Fruit fly (Drosophila melanogaster): Measurements from ENCODE around the gene Tlk.

The Tlk gene

dm6 chrX:3811340-3811788 is 91.6 kb downstream of the Tlk start, which contains the start of gene ec:
Gene ec, plus strand, starts transcription at chrX:3811698.
- no peak for TF ChIP-seq CG14655 (GFP tag; optimal IDR thresholded peaks at IDR 0.05)
- no peak for TF ChIP-seq CG34367 (tag; optimal IDR thresholded peaks at IDR 0.05)
- TF ChIP-seq CG4496 (GFP tag; IDR thresholded peaks at IDR 0.05) = 0 out of 3 replicates have a peak, but pooled peaks have one; percentile 31
- TF ChIP-seq CG9948 (tag; optimal IDR thresholded peaks at IDR 0.05) = no peak
- peak; percentile 17; the same call in 1 of the 2 replicates for TF ChIP-seq CG32121 (GFP tag; IDR thresholded peaks at IDR 0.05)
- TF ChIP-seq Snoo (tag; optimal IDR thresholded peaks at IDR 0.05) = no peak
- no peak for TF ChIP-seq rn (GFP tag; IDR thresholded peaks at IDR 0.05)
- no peak for TF ChIP-seq CG10348 (GFP tag; IDR thresholded peaks at IDR 0.05)
- TF ChIP-seq Pif1B (GFP tag; optimal IDR thresholded peaks at IDR 0.05) = peak; percentile 29
- TF ChIP-seq EcR (GFP tag; optimal IDR thresholded peaks at IDR 0.05) = peak; percentile 12
- no peak for TF ChIP-seq D1 (tag; optimal IDR thresholded peaks at IDR 0.05)
- peak; percentile 49; the same call in 1 of the 3 replicates for TF ChIP-seq fd96Ca (GFP tag; IDR thresholded peaks at IDR 0.05)
- TF ChIP-seq CG12605 (GFP tag; IDR thresholded peaks at IDR 0.05) = no peak
- TF ChIP-seq gl (tag; optimal IDR thresholded peaks at IDR 0.05) = no peak
- no peak for TF ChIP-seq Pif1A (GFP tag; optimal IDR thresholded peaks at IDR 0.05)
- TF ChIP-seq CG8159 (tag; optimal IDR thresholded peaks at IDR 0.05) = no peak
- no peak for TF ChIP-seq CG13204 (GFP tag; optimal IDR thresholded peaks at IDR 0.05)
- no peak for TF ChIP-seq CG17806 (tag; optimal IDR thresholded peaks at IDR 0.05)
- TF ChIP-seq Ets98B (GFP tag; IDR thresholded peaks at IDR 0.05) = peak; percentile 36; the same call in 1 of the 2 replicates
- no peak for TF ChIP-seq CG8301 (tag; optimal IDR thresholded peaks at IDR 0.05)
- no peak for TF ChIP-seq CG15710 (tag; optimal IDR thresholded peaks at IDR 0.05)

- TF ChIP-seq CG15710 (tag; optimal IDR thresholded peaks at IDR 0.05) (no peak), Pif1B (GFP tag; optimal IDR thresholded peaks at IDR 0.05) (no peak), fd96Ca (GFP tag; IDR thresholded peaks at IDR 0.05) (no peak), CG4496 (GFP tag; IDR thresholded peaks at IDR 0.05) (no peak), CG9948 (tag; optimal IDR thresholded peaks at IDR 0.05) (no peak), CG8301 (tag; optimal IDR thresholded peaks at IDR 0.05) (no peak), Pif1A (GFP tag; optimal IDR thresholded peaks at IDR 0.05) (no peak), CG8159 (tag; optimal IDR thresholded peaks at IDR 0.05) (no peak), CG32121 (GFP tag; IDR thresholded peaks at IDR 0.05) (no peak), rn (GFP tag; IDR thresholded peaks at IDR 0.05) (no peak), CG17806 (tag; optimal IDR thresholded peaks at IDR 0.05) (no peak)
Observed at dm6 chrX:3815663-3816062, 95.9 kb downstream of the Tlk start.

dm6 chrX:3819470-3819869 is 99.7 kb downstream of the Tlk start:
- TF ChIP-seq CG34367 (tag; optimal IDR thresholded peaks at IDR 0.05) (no peak), CG4496 (GFP tag; IDR thresholded peaks at IDR 0.05) (no peak), CG14655 (GFP tag; optimal IDR thresholded peaks at IDR 0.05) (no peak), Pif1A (GFP tag; optimal IDR thresholded peaks at IDR 0.05) (no peak), CG10348 (GFP tag; IDR thresholded peaks at IDR 0.05) (no peak), Snoo (tag; optimal IDR thresholded peaks at IDR 0.05) (no peak), CG8301 (tag; optimal IDR thresholded peaks at IDR 0.05) (no peak), CG8159 (tag; optimal IDR thresholded peaks at IDR 0.05) (no peak), rn (GFP tag; IDR thresholded peaks at IDR 0.05) (no peak), CG15710 (tag; optimal IDR thresholded peaks at IDR 0.05) (no peak), CG13204 (GFP tag; optimal IDR thresholded peaks at IDR 0.05) (no peak), Ets98B (GFP tag; IDR thresholded peaks at IDR 0.05) (no peak), EcR (GFP tag; optimal IDR thresholded peaks at IDR 0.05) (no peak), CG9948 (tag; optimal IDR thresholded peaks at IDR 0.05) (no peak), CG12605 (GFP tag; IDR thresholded peaks at IDR 0.05) (no peak), D1 (tag; optimal IDR thresholded peaks at IDR 0.05) (no peak), gl (tag; optimal IDR thresholded peaks at IDR 0.05) (no peak), CG32121 (GFP tag; IDR thresholded peaks at IDR 0.05) (no peak), CG17806 (tag; optimal IDR thresholded peaks at IDR 0.05) (no peak)

- TF ChIP-seq EcR (GFP tag; optimal IDR thresholded peaks at IDR 0.05) (no peak), CG12605 (GFP tag; IDR thresholded peaks at IDR 0.05) (no peak), fd96Ca (GFP tag; IDR thresholded peaks at IDR 0.05) (no peak), Pif1A (GFP tag; optimal IDR thresholded peaks at IDR 0.05) (no peak), CG34367 (tag; optimal IDR thresholded peaks at IDR 0.05) (no peak), CG9948 (tag; optimal IDR thresholded peaks at IDR 0.05) (no peak), gl (tag; optimal IDR thresholded peaks at IDR 0.05) (no peak), CG8301 (tag; optimal IDR thresholded peaks at IDR 0.05) (no peak), CG13204 (GFP tag; optimal IDR thresholded peaks at IDR 0.05) (no peak), rn (GFP tag; IDR thresholded peaks at IDR 0.05) (no peak), Pif1B (GFP tag; optimal IDR thresholded peaks at IDR 0.05) (no peak), CG32121 (GFP tag; IDR thresholded peaks at IDR 0.05) (no peak), D1 (tag; optimal IDR thresholded peaks at IDR 0.05) (no peak), CG10348 (GFP tag; IDR thresholded peaks at IDR 0.05) (no peak), CG17806 (tag; optimal IDR thresholded peaks at IDR 0.05) (no peak), Snoo (tag; optimal IDR thresholded peaks at IDR 0.05) (no peak), CG4496 (GFP tag; IDR thresholded peaks at IDR 0.05) (no peak), CG8159 (tag; optimal IDR thresholded peaks at IDR 0.05) (no peak)
Observed at dm6 chrX:3825069-3825468, 105.3 kb downstream of the Tlk start.

DNA sequence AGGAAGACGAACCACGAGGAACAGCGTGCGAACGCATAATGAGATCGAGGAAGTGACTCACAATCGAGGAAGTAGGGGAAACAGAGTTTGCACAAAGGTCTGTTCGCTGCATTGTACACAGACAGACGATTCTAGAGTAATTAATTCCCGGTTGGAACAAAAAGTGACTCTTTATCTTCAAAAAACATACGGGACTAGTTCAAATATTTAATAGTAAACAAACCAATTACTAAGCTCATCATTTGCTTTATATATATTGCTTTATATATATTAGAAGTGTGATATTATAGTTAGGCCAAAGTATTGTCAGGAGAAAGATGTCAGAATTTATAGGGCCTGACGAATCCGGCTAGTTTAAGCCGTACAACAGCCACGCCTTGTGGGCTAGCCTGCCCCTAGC is 108.1 kb downstream of the Tlk start, which contains the start of gene CG2901:
TSS of gene CG2901 (plus strand) at position 301 of the 400 bp plus-strand sequence.
- TF ChIP-seq CG8301 (tag; optimal IDR thresholded peaks at IDR 0.05) (no peak), CG12605 (GFP tag; IDR thresholded peaks at IDR 0.05) (no peak), EcR (GFP tag; optimal IDR thresholded peaks at IDR 0.05) (no peak), rn (GFP tag; IDR thresholded peaks at IDR 0.05) (no peak), CG4496 (GFP tag; IDR thresholded peaks at IDR 0.05) (no peak), CG10348 (GFP tag; IDR thresholded peaks at IDR 0.05) (no peak), CG17806 (tag; optimal IDR thresholded peaks at IDR 0.05) (no peak), CG32121 (GFP tag; IDR thresholded peaks at IDR 0.05) (no peak), CG15710 (tag; optimal IDR thresholded peaks at IDR 0.05) (no peak), gl (tag; optimal IDR thresholded peaks at IDR 0.05) (no peak), Pif1B (GFP tag; optimal IDR thresholded peaks at IDR 0.05) (no peak), CG8159 (tag; optimal IDR thresholded peaks at IDR 0.05) (no peak), fd96Ca (GFP tag; IDR thresholded peaks at IDR 0.05) (no peak), CG13204 (GFP tag; optimal IDR thresholded peaks at IDR 0.05) (no peak), CG34367 (tag; optimal IDR thresholded peaks at IDR 0.05) (no peak)

Measured in whole organism, pupa.